Worm (Caenorhabditis elegans): ENCODE results near the gene srh-138.

srh-138 gene

DNA sequence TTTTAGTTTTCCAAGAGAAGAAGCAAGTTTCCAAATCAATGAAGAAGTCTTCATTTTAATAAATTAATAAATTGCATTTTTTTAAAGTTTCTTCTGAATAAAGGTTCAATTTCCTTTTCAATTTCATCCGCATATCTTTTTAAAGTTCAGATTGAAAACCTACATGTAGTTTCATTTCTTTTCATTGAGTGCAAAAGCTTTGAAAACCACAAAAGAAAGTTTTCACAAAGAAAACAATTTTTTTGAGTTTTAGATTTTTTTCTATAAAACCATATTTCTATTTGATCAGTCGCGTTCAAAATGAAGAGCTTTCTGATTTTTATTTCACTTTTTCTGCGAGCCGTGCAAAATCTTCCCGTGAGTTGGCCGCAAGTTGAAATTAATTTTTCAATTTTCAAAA is 25.1 kb downstream of the srh-138 start, which contains the start of gene T08G3.6:
TSS of gene T08G3.6 (plus strand) at position 301 of the 400 bp plus-strand sequence.
- TF ChIP-seq elt-3 (tag; optimal IDR thresholded peaks at IDR 0.05) (no peak), alr-1 (tag; optimal IDR thresholded peaks at IDR 0.05; ENCODE audit: borderline replicate concordance) (no peak), nhr-76 (tag; optimal IDR thresholded peaks at IDR 0.05) (no peak)

DNA sequence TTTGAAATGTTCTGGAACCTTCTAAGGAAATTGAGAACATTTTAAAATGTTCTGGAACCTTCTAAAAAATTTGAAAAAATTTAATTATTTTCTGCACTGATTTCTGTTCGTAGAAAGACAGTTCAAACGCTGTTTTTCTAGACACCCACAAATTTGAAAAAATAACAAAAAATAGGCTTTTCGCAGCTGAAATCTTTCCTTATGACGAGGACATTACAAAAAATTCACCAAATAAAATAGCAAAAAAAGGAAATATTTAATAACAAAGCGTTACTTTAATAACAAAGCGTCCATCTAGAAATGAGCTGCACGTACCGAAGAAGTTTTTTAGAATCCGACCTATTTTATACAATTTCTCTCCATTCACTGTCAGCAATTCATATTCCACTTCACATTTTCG is 27.2 kb downstream of the srh-138 start, which contains the start of gene srh-141:
TSS of gene srh-141 (plus strand) at position 301 of the 400 bp plus-strand sequence.
- TF ChIP-seq pqm-1 (tag; optimal IDR thresholded peaks at IDR 0.05) (no peak), irx-1 (tag; optimal IDR thresholded peaks at IDR 0.05) (no peak), isw-1 (GFP tag; IDR thresholded peaks at IDR 0.05) (no peak), blmp-1 (tag; optimal IDR thresholded peaks at IDR 0.05) (no peak), zag-1 (tag; optimal IDR thresholded peaks at IDR 0.05) (no peak), lin-13 (GFP tag; optimal IDR thresholded peaks at IDR 0.05) (no peak), tlp-1 (tag; optimal IDR thresholded peaks at IDR 0.05) (no peak)

DNA sequence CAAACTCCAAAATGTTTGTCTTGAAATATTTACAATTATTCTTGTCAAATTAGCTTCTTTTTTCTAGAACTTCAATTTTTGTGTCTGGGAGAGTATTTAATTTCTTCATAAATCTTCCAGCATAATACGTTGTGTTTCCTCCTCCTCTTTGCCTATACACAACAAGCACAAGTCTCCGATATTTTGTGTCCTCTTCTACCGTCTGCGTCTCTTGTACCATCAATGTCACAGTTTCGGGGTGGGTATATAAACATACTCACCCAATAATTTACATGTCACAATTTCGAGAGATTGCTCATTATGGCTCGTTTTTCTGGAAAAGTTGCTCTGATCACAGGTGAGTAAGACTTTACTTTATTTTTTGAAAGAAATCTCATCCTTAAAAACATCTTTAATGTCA is 33.3 kb downstream of the srh-138 start, which contains the start of gene F26D2.15:
TSS of gene F26D2.15 (plus strand) at position 301 of the 400 bp plus-strand sequence.
- no peak for TF ChIP-seq egl-13 (tag; optimal IDR thresholded peaks at IDR 0.05)
- no peak for TF ChIP-seq lin-15B (tag; optimal IDR thresholded peaks at IDR 0.05)
- no peak for TF ChIP-seq swsn-7 (tag; optimal IDR thresholded peaks at IDR 0.05)
- TF ChIP-seq elt-2 (tag; optimal IDR thresholded peaks at IDR 0.05): no peak
- TF ChIP-seq ztf-11 (tag; optimal IDR thresholded peaks at IDR 0.05): no peak

DNA sequence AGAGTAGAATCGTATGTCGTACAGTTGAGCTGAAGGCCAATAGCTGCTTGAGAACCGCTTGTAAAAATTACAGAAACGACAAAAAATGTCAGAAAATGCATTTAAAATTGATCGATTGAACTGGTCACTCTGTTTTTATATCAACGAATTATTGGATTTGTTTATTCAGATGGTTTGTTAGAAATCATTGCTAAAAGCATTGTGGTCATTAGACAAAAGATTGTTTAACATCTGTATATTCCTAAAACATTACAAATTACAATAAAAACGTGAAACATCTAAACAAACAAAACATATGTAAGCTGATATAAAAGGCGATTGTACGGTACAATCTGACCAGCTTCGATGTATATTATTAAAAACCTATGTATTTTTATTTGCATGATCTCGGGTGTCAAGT is 35.3 kb downstream of the srh-138 start, which contains the start of the genes F26D2.13 and F26D2.14:
TSS of gene F26D2.13 (minus strand) at position 101 of the 400 bp plus-strand sequence.
TSS of gene F26D2.14 (plus strand) at position 346 of the 400 bp plus-strand sequence.
- TF ChIP-seq ets-5 (GFP tag; IDR thresholded peaks at IDR 0.05) (no peak), hlh-17 (GFP tag; optimal IDR thresholded peaks at IDR 0.05; ENCODE audit: borderline replicate concordance) (no peak), C16A3.4 (tag; optimal IDR thresholded peaks at IDR 0.05) (no peak), pax-3 (tag; optimal IDR thresholded peaks at IDR 0.05) (no peak), lin-35 (GFP tag; optimal IDR thresholded peaks at IDR 0.05) (no peak), sup-37 (GFP tag; optimal IDR thresholded peaks at IDR 0.05) (no peak)

DNA sequence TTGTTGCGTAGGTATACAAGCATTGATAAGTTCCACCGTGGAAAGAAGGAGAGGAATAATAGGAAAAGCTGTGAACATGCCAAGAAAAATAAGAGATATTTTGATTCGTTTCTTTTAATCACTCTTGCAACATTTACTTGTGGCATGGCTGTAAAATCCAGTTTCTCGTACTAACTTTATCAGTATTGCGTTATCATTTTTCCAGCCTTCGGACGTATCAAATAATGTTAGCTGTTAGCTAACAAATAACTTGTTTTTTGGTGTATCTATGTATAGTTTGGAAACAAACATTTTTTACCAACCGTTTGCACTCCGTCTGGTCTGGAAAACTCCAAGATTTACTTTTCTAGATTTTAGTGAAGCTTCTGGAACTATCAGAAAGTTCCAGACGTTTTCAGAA is 37.3 kb downstream of the srh-138 start, which contains the start of gene clec-234:
TSS of gene clec-234 (minus strand) at position 101 of the 400 bp plus-strand sequence.
- TF ChIP-seq hpl-2 (GFP tag; optimal IDR thresholded peaks at IDR 0.05) (no peak), fos-1 (tag; optimal IDR thresholded peaks at IDR 0.05) (no peak), C16A3.4 (tag; optimal IDR thresholded peaks at IDR 0.05) (no peak), nhr-20 (tag; optimal IDR thresholded peaks at IDR 0.05) (no peak), unc-86 (tag; optimal IDR thresholded peaks at IDR 0.05) (no peak), ces-1 (GFP tag; optimal IDR thresholded peaks at IDR 0.05) (no peak), unc-62 (GFP tag; optimal IDR thresholded peaks at IDR 0.05) (no peak), mep-1 (tag; optimal IDR thresholded peaks at IDR 0.05) (no peak), fkh-4 (tag; optimal IDR thresholded peaks at IDR 0.05; ENCODE audit: borderline replicate concordance) (no peak), zag-1 (tag; optimal IDR thresholded peaks at IDR 0.05) (no peak), nhr-85 (tag) (no peak), unc-98 (GFP tag; IDR thresholded peaks at IDR 0.05) (no peak), mdl-1 (tag; optimal IDR thresholded peaks at IDR 0.05) (no peak), C04F5.9 (tag; optimal IDR thresholded peaks at IDR 0.05) (no peak)

DNA sequence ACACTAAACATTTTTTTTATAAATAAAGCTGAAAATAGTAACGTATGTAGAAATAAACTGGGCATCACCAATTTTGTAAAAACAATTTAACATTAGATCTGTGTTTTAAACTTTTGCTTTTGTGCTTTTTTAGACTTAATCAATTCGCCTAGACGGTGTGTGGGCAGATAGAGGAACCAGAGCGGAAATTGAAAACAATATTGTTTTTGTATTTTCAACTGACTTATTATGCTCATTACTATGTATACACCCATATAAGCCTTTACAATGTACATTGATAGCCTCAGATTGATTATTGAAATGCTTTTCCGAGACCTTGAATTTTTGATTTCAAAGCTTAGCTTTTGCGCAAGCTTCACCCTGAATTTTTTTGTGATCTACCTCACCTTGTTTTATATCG is 40.9 kb downstream of the srh-138 start, which contains the start of gene str-73:
TSS of gene str-73 (plus strand) at position 301 of the 400 bp plus-strand sequence.
- no peak for TF ChIP-seq fkh-4 (tag; optimal IDR thresholded peaks at IDR 0.05; ENCODE audit: borderline replicate concordance)
- no peak for TF ChIP-seq lin-15B (tag; optimal IDR thresholded peaks at IDR 0.05)
- no peak for TF ChIP-seq ztf-4 (tag; optimal IDR thresholded peaks at IDR 0.05)
- TF ChIP-seq lsy-2 (tag; optimal IDR thresholded peaks at IDR 0.05): no peak
- no peak for TF ChIP-seq pax-3 (tag; optimal IDR thresholded peaks at IDR 0.05)
- TF ChIP-seq nhr-47 (tag; optimal IDR thresholded peaks at IDR 0.05): no peak
- TF ChIP-seq grh-1 (GFP tag; IDR thresholded peaks at IDR 0.05): no peak
- no peak for TF ChIP-seq fkh-8 (tag; optimal IDR thresholded peaks at IDR 0.05)
- TF ChIP-seq dpl-1 (GFP tag; optimal IDR thresholded peaks at IDR 0.05): no peak
- no peak for TF ChIP-seq blmp-1 (tag; optimal IDR thresholded peaks at IDR 0.05)
- TF ChIP-seq zip-4 (GFP tag; optimal IDR thresholded peaks at IDR 0.05): no peak
- no peak for TF ChIP-seq aha-1 (tag; optimal IDR thresholded peaks at IDR 0.05)
- no peak for TF ChIP-seq mep-1 (tag; optimal IDR thresholded peaks at IDR 0.05)
- TF ChIP-seq nhr-28 (tag; optimal IDR thresholded peaks at IDR 0.05): no peak
- no peak for TF ChIP-seq snpc-4 (tag; optimal IDR thresholded peaks at IDR 0.05)
